Worm (Caenorhabditis elegans): ENCODE measurements around the gene madf-11.
A peak's percentile ranks its signal among the peaks of the same experiment; 100 is the strongest.

- TF ChIP-seq sma-9 (GFP tag; optimal IDR thresholded peaks at IDR 0.05) (peak; percentile 28), sma-9 (tag; optimal IDR thresholded peaks at IDR 0.05) (no peak), egl-27 (tag; optimal IDR thresholded peaks at IDR 0.05) (no peak), lsy-2 (tag; optimal IDR thresholded peaks at IDR 0.05) (peak in 1 of 2 experiments; percentile 72), ceh-16 (tag; optimal IDR thresholded peaks at IDR 0.05) (no peak), nhr-11 (tag; optimal IDR thresholded peaks at IDR 0.05) (no peak), ztf-11 (tag; optimal IDR thresholded peaks at IDR 0.05) (no peak), elt-1 (tag; optimal IDR thresholded peaks at IDR 0.05) (no peak), elt-3 (tag; optimal IDR thresholded peaks at IDR 0.05) (no peak), nhr-21 (tag; optimal IDR thresholded peaks at IDR 0.05) (no peak), R02D3.7 (tag; optimal IDR thresholded peaks at IDR 0.05) (no peak), ceh-82 (tag; optimal IDR thresholded peaks at IDR 0.05) (peak; percentile 48)
Observed at ce11 chrIII:5639893-5640292, 36.6 kb upstream of the madf-11 start.

Data from whole organism, L2 larva.